Fruit fly (Drosophila melanogaster): ENCODE results near the gene CG5280.

The CG5280 gene

dm6 chr3L:8954648-8955033, 35.4 kb downstream of the CG5280 start, which contains the start of gene GNBP3 (continued):
- TF ChIP-seq CG2202 (tag; optimal IDR thresholded peaks at IDR 0.05) (peak; percentile 45), Mad (GFP tag; optimal IDR thresholded peaks at IDR 0.05) (no peak), CG31224 (GFP tag; IDR thresholded peaks at IDR 0.05) (peak; percentile 58), CG3163 (GFP tag; optimal IDR thresholded peaks at IDR 0.05) (no peak), CG6175 (GFP tag; IDR thresholded peaks at IDR 0.05) (no peak), lov (optimal IDR thresholded peaks at IDR 0.05) (no peak), lov (GFP tag; IDR thresholded peaks at IDR 0.05) (0 out of 3 replicates have a peak, but pooled peaks have one; percentile 26), Lpt (GFP tag; optimal IDR thresholded peaks at IDR 0.05) (no peak), sens (GFP tag) (peak; percentile 52), ase (GFP tag; IDR thresholded peaks at IDR 0.05) (no peak), CG34224 (GFP tag; IDR thresholded peaks at IDR 0.05; ENCODE audit: partially characterized antibody) (no peak), h (optimal IDR thresholded peaks at IDR 0.05) (no peak), CG11398 (GFP tag; optimal IDR thresholded peaks at IDR 0.05) (no peak), slbo (GFP tag; IDR thresholded peaks at IDR 0.05) (peak; percentile 66), CG17328 (GFP tag; IDR thresholded peaks at IDR 0.05) (peak; percentile 47; the same call in 1 of the 2 replicates), lab (GFP tag; optimal IDR thresholded peaks at IDR 0.05) (peak; percentile 65), B-H2 (GFP tag; optimal IDR thresholded peaks at IDR 0.05) (peak; percentile 29), CG1233 (GFP tag; optimal IDR thresholded peaks at IDR 0.05) (peak; percentile 83), lilli (GFP tag; optimal IDR thresholded peaks at IDR 0.05) (peak; percentile 64), CG8359 (GFP tag; optimal IDR thresholded peaks at IDR 0.05; ENCODE audit: borderline replicate concordance) (no peak), ken (GFP tag; IDR thresholded peaks at IDR 0.05) (0 out of 3 replicates have a peak, but pooled peaks have one; percentile 15), CG5180 (GFP tag; optimal IDR thresholded peaks at IDR 0.05) (no peak), CG6683 (GFP tag; optimal IDR thresholded peaks at IDR 0.05) (peak; percentile 75), MTF-1 (GFP tag; optimal IDR thresholded peaks at IDR 0.05; ENCODE audit: borderline replicate concordance) (no peak), Adf1 (GFP tag; IDR thresholded peaks at IDR 0.05) (no peak), CG6254 (GFP tag; optimal IDR thresholded peaks at IDR 0.05) (peak; percentile 64), C15 (GFP tag; IDR thresholded peaks at IDR 0.05) (no peak), CG10462 (GFP tag; optimal IDR thresholded peaks at IDR 0.05) (no peak), CoRest (tag; optimal IDR thresholded peaks at IDR 0.05) (peak; percentile 35), corto (GFP tag; optimal IDR thresholded peaks at IDR 0.05) (peak; percentile 92), CG10654 (GFP tag; optimal IDR thresholded peaks at IDR 0.05) (peak; percentile 19), run (tag; optimal IDR thresholded peaks at IDR 0.05) (no peak), E2f2 (GFP tag; IDR thresholded peaks at IDR 0.05) (0 out of 2 replicates have a peak, but pooled peaks have one; percentile 8), salm (tag; optimal IDR thresholded peaks at IDR 0.05) (no peak), gcm (GFP tag; optimal IDR thresholded peaks at IDR 0.05) (peak; percentile 9), NC2β (GFP tag; optimal IDR thresholded peaks at IDR 0.05) (no peak), CG1792 (GFP tag; optimal IDR thresholded peaks at IDR 0.05) (no peak), dpn (GFP tag; optimal IDR thresholded peaks at IDR 0.05) (peak; percentile 31 to 38), CG5245 (GFP tag; optimal IDR thresholded peaks at IDR 0.05) (peak; percentile 69), CG17912 (GFP tag; optimal IDR thresholded peaks at IDR 0.05) (no peak), bbx (GFP tag; IDR thresholded peaks at IDR 0.05; ENCODE audit: partially characterized antibody) (no peak), tll (GFP tag; optimal IDR thresholded peaks at IDR 0.05) (peak in 1 of 2 experiments; percentile 1), CG13123 (GFP tag; optimal IDR thresholded peaks at IDR 0.05) (no peak), HHEX (GFP tag; optimal IDR thresholded peaks at IDR 0.05) (peak; percentile 77), CG30403 (GFP tag; optimal IDR thresholded peaks at IDR 0.05) (peak; percentile 62), az2 (GFP tag; optimal IDR thresholded peaks at IDR 0.05) (peak; percentile 2), CG13296 (GFP tag; optimal IDR thresholded peaks at IDR 0.05) (no peak), Hmx (GFP tag; optimal IDR thresholded peaks at IDR 0.05) (no peak), luna (GFP tag; optimal IDR thresholded peaks at IDR 0.05) (no peak), inv (GFP tag; IDR thresholded peaks at IDR 0.05; ENCODE audit: partially characterized antibody) (no peak), phol (tag; optimal IDR thresholded peaks at IDR 0.05) (peak; percentile 39)
